Worm (Caenorhabditis elegans) whole organism, midembryonic: ENCODE results near the gene Y46E12A.3.

Source experiments
- cog-1 ChIP-seq: sonication (generic microtip); optimal IDR thresholded peaks from 2 replicates; lab custom pipeline; 2016; ENCODE audit warnings: missing genetic modification characterization, missing compliant biosample characterization
- flt-1 ChIP-seq: fragments of 200-800 bp; sonication (Bioruptor generic); IDR thresholded peaks from 2 replicates; pipeline ENCODE4 v1.3.6; 2022; ENCODE audit warnings: missing genetic modification characterization, missing compliant biosample characterization
- med-1 ChIP-seq: sonication (generic microtip); optimal IDR thresholded peaks from 2 replicates; lab custom pipeline; 2017; ENCODE audit warnings: missing genetic modification characterization, mild to moderate bottlenecking, missing compliant biosample characterization, antibody characterized with exemption, missing genetic modification reagents; ENCODE audit not compliant: insufficient read depth

DNA sequence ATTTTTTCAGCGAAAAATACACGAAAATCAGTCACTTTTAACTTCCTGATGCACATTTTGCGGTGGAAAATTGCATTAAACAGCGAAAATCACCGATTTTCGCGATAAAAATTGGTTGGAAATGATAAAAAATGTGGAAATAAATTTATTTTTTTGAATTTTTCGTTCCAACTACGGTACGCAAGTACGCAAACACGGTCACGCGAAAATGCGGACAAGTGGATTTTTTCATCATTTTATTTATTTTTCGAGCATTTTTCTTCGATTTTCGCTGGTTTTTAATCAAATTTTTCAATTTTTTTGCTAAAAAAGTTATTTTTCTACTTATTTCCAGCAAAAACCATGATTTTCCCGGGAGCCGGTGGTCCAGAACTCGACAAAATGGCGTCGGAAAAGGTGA, 22.7 kb upstream of the Y46E12A.3 start, which contains the start of gene Y39A3CL.3:
- TF ChIP-seq flt-1: no peak
- no peak for TF ChIP-seq med-1 (GFP tag; lab: Kevin White, UChicago)
- TF ChIP-seq cog-1 (tag; lab: Kevin White, UChicago): no peak
